Fruit fly (Drosophila melanogaster) whole organism, larva: ENCODE data around the gene CG13838.

Source experiments
- noc ChIP-seq: fragments of 200-800 bp; sonication (Bioruptor generic); optimal IDR thresholded peaks from 3 replicates; lab custom pipeline; 2019; ENCODE audit warnings: missing biosample characterization, mild to moderate bottlenecking, missing genetic modification characterization, moderate library complexity

Gene CG13838

DNA sequence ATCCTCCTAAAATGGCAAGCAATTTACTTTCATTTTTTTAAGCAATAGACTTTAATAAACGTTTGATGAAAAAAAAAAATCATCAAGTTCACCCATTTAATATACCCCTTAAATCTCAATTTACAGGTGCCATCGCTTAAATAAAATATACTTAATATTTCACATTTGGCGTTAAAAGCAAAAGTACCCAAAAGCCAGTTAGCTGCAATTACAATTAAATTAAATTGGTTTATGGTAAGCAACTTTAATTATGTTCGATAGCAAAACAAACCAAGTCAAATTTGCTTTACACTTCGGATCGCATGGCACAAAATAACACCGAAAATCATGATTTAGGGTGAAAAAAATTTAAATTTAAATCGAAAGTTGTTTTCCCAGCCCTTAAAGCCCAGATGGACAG is at the start of gene CG13838:
Gene CG13838, plus strand, starts transcription at position 301 of the 400 bp plus-strand sequence.
- TF ChIP-seq noc (tag; lab: Kevin White, UChicago), result no peak

DNA sequence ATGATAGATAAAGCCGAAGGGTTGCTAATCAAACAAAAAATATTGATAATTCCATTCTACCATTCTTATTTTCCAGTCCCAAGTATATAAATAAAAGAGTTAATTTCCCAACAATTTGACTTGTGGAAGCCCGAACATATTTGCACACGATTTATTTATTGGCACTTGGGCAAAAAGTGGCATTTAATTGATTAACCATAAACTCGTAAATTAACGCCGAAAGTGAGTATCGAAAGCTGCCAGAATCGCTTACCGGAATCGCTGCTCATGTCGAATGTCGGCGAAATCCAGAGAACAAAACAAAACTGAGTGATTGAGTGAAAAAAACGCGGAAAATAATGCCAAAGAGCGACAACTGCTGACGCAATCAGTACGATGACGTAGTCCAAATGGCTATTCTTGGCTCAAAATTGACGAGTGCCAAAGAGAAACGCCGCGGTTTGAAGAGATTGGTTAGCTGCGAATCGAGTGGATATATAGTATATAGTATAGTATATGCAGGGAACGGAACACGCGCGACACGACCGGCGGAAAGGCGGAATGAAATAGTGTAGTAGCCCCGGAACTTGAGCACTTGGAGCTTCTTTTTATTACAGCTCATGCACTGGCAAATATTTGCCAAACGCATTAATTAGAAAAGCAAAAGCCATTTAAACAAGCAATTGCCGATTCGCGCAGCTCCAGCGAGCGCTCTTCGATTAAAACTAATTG is 44.0 kb upstream of the CG13838 start, which contains the start of gene Nha2:
Gene Nha2, minus strand, starts transcription at position 617 of the 711 bp plus-strand sequence.
- TF ChIP-seq noc (tag; lab: Kevin White, UChicago), result peak; percentile 69

DNA sequence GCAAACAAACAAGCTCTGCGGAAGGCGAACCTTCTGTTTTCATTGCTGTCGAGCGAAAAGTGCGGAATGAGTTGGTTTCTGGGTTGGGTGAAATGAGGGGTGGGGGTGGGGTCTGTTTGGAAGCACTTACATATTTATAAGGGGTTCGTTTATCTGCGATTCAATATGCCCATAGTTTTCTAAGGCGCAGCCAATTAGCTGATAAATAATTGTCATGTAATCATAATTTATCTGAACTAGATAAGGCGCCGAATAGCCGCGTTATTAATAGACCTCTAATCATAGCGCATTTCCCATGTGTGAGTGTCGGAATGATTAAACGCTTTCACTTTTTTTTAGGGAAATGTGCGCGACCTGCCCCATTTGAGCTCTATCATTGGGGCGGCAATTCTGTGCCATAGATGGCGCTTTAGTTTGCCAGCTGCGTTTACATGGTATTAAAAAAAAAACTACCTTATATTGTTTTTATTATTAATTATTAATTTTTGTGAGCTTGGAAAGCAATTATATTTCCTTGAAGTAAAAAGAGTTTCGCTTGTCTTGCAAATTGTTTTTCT is 43.3 kb upstream of the CG13838 start:
- no peak for TF ChIP-seq noc (tag; lab: Kevin White, UChicago)

DNA sequence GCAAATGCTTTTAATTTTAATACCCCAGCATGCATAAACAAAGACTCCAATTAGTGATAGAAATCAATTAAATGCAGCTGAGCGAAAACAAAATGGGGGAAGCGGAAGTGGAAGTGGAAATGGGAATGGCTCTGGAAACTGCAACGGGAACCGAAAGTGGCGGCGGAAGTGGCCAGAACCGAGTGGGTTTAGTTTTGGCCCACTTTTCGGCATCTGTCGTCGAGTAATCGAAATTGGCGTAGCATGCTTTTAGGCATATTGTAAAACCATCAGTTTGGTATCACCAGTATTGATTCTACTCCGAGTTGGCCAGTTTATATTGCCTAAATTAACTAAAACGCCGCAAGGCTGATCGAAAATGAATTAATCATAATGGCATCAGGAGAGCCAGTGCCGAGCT is 37.9 kb upstream of the CG13838 start:
- TF ChIP-seq noc (tag; lab: Kevin White, UChicago), result no peak

DNA sequence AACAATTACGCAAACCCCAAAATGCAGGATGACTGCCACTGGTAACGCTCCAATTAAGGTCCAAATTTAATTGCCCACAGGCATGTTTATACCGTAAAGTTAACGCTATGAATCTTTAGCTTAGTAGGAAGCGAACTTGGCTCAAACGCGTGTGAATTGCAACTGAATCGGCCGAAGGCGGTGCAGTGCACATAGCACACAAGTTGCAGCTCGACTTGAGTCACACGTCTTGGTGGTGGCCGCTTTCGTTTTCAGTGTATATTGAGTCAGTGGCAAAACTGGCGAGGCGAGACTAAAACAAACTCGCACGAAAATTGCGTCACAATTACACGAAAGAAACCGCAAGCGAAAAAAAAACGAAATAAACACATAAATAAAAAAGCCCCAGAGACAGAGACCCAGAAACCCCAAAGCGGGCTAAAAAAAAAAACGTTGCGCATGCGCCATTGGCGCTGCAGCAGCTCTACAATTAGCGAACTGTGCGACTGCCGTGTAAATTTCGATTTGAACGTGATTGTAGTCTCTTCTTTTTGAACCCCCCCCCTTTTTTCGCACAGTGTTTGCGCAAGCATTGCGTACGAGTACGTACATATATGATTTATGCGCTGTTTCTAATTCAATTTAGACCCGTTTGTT is 32.4 kb upstream of the CG13838 start:
- no peak for TF ChIP-seq noc (tag; lab: Kevin White, UChicago)

DNA sequence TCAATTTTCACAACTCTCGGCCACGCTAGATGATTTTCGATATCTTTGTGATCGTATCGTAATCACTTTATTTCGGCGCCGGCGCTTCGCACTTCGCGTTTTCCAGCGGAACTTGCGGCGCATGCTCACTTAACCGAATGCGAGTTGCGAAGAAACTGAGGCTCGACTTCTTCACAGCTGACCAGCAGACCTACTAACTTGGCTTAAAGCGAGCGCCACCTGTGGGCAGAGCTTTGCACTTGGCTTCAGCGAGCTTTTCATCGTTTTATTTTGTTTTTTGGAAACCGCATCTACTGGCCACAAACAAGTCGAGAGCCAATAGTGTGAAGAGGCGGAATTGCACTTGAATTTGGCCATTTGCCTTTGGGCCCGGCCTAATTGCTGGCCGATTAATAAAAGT is 31.6 kb upstream of the CG13838 start, which contains the start of gene CG34375:
Gene CG34375, minus strand, starts transcription at position 157 of the 400 bp plus-strand sequence.
- no peak for TF ChIP-seq noc (tag; lab: Kevin White, UChicago)

DNA sequence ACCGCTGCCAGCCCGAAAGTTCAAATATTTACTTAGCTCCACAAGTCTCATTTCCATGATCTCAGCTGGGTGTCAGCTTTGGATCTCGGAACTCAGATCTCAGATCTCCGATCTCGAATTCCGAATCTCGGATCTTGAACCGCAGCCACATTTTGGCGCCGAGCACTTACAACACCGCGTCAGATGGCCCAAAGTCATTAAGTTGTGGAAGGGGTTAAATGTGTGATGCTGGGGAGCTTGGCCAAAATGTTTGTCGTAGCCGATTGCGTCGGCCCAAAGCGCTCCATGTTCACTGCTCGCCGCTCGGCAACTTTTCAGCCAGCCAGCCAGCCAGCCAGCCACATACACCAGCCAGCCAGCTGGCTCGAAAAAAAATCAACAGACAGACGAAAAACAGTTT is 30.0 kb upstream of the CG13838 start, which contains the start of gene CG6688:
Gene CG6688, plus strand, starts transcription at position 396 of the 400 bp plus-strand sequence.
- TF ChIP-seq noc (tag; lab: Kevin White, UChicago), result no peak

DNA sequence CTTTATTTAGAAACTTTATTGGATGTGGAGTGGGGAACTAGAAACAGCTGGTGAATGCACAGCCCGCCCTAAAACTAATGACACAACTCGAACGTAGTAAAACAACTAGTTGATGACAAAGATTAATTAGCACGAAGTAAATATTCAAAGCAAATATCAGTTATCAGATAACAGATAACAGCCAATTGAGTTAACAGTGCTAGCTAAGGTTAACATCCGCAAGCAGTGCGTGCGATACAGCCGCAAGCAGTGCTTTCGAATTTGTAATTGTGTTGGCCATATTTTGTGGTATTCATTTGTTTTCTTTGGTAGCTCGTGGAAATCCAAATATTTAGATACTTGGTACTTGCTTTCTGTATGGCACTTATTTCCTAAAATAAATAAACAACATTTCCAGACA is 28.6 kb upstream of the CG13838 start:
- TF ChIP-seq noc (tag; lab: Kevin White, UChicago), result no peak

DNA sequence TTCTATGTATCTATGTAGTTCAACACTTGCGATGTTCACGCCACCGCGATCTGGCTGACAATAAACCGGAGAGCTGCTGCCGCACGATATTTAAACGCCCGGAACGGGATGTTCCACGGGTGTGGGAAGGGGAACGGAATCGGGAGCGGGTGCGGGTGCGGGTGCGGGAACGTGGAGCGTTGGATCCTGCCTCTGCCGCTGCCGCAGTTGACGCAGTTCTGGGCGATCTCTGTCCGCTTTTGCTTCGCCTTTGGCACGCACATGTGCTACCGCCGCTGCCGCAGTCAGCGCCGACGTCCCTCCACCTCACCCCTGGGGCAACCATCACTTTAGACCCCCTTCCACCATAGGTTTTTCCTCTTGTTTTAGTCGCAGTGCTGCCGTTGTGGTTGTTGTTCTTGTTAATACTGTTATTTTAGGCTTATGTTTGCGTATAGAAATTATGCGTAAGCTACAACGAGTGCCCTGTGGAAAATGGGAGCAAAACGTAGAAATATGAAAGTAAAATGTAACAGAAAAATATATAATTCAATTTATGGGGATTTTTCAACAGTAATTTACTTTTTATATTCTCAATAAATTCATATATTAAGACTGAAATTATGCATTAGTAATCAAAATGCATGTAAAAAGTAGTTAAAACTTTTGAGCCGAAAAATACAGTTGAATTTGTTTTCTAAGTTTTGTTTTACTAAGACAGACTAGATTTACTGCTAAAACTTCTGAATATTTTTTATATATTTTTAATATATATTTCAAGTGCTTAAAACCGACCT is 15.2 kb upstream of the CG13838 start, which contains the start of gene lmd:
Gene lmd, minus strand, starts transcription at position 62 of the 776 bp plus-strand sequence.
- TF ChIP-seq noc (tag; lab: Kevin White, UChicago), result no peak

DNA sequence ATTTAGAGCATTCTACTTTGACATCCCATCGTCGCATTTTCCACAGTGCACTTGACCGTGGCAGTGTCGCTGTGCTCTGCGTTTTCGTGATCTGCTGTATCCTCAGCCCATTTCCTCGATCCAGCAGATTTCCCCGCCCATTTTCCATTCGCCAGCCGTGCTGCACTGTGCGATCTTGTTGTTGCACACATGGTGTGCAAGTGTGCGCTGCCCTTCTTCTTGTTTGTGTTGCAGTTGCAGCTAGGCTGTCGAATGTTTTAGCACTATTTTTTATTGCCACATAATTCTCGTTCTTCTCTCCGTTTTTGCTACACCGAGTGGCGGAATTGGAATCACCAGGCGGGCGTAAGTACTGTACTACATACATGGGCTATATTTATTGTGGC is 14.6 kb upstream of the CG13838 start:
- no peak for TF ChIP-seq noc (tag; lab: Kevin White, UChicago)

DNA sequence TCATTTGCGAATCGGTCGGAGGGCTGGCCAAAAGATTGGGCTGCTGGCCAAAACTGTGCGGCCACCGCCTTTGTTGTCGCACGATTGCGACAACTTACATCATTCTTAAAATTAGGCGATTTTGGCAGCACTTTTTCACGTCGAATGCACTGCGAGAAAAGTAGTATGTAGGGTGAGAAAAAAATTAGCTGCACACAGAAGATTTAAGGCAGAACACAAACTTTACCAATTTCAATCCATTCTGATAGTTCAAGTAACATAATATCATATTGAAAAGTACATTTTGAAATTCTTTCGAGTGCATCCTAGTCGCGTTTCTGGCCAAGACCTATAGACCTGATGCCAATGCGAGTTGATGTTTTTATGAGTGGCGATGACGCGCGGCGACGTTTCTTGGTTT is 13.5 kb upstream of the CG13838 start:
- peak; percentile 13 for TF ChIP-seq noc (tag; lab: Kevin White, UChicago)

DNA sequence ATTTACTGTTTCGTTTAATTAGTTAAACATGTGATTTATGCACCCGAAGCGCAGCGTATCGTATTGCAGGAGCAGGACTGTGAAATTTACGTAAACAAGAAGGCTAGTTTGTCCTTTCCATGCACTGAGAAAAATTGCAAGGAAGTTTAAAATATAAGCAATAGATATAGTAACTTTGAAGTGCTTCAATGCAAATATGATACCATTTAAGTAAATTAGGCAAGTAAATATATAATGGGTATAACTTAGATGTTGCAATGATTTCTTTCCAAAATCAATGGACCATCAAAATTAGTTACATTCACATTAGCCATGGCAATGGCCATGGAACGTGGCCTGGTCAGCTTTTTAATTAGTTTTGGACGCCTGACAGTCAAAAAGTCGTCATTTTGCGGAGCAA is 11.1 kb upstream of the CG13838 start:
- TF ChIP-seq noc (tag; lab: Kevin White, UChicago), result no peak

DNA sequence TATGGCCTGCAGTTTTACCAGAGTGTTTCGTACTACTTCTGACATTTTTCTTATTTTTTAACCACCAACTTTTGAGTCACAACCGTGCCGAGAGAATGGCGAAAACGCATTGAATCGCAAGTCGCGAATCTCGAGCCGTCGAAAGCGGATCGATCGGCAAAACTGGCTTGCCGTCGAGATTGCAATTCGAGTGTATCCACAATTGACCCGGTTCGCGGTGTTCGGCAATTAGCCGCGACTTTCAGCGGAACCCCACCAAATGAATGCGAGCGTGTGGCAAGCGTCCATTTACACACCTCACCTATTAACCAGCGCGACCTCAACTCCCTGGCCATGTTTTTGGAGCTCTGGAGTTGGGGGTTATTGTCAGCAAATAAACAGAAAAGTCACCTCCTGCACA is 6.6 kb upstream of the CG13838 start, which contains the start of gene CG13833:
Gene CG13833, minus strand, starts transcription at position 101 of the 400 bp plus-strand sequence.
- TF ChIP-seq noc (tag; lab: Kevin White, UChicago), result no peak

DNA sequence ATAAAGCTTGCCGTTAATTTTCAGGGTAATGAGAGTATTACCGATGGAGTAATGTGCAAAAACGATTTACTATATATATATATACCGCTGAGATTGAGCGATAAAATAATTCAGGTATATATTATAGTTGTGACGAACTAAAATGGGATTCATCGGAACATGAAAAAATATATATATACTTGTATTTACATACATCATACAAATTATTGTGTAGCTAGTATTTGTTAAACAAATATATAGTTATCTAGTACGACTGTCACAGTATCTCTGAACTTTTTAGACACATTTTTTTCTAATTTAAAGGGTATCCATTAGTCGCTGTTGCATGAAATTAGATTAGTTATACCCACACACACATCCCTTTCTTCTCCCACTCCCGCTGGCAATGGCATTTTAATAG is 5.7 kb upstream of the CG13838 start:
- no peak for TF ChIP-seq noc (tag; lab: Kevin White, UChicago)

DNA sequence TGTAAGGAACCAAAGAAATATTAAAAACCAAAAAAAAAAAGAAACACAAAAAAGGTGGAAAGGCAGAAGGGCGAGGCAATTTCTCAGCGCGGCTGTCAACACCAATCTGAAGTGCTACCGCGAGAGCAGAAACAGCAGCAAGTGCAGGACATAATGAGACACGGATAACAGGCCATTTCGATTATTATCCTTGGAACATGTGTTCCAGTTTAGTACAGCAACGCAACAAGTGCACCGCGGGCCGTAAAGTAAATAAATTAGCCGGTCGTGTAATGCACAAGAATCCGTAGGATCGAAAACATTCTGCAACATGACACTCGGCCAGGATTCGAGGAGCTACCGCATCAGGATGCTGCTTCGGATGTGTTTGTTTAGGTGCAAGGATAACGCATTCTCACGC is 4.0 kb upstream of the CG13838 start:
- no peak for TF ChIP-seq noc (tag; lab: Kevin White, UChicago)
